Worm (Caenorhabditis elegans): Measurements from ENCODE around the gene C54D10.4.

DNA sequence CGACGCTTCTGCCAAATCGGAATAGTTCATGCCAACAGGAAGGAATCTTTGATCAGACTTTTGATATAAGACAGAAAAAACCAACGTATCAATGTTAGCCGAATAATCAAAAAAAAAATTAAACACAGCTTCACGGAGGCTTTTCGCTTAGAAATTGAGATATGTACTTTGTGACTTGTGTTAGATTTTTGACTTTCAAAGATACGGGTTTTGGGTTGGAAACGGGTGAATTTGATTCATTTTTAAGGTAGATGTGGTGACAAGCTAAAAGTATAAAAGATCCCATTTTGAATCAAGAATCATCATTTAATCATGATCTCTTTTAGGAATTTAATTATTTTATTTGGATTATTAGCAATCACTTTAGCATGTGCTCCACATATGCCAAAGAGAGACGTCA, 18.4 kb downstream of the C54D10.4 start, which contains the start of gene K01D12.8:
- TF ChIP-seq ceh-16 (tag; optimal IDR thresholded peaks at IDR 0.05): no peak
- TF ChIP-seq nhr-237 (tag; optimal IDR thresholded peaks at IDR 0.05): no peak
- no peak for TF ChIP-seq jun-1 (tag; optimal IDR thresholded peaks at IDR 0.05)
- no peak for TF ChIP-seq aly-2 (tag; optimal IDR thresholded peaks at IDR 0.05)
- TF ChIP-seq sea-2 (GFP tag; optimal IDR thresholded peaks at IDR 0.05): no peak
- no peak for TF ChIP-seq nhr-25 (tag; optimal IDR thresholded peaks at IDR 0.05)
- TF ChIP-seq nhr-77 (tag; optimal IDR thresholded peaks at IDR 0.05): no peak
- no peak for TF ChIP-seq ztf-11 (tag; optimal IDR thresholded peaks at IDR 0.05)
- TF ChIP-seq nhr-76 (tag; optimal IDR thresholded peaks at IDR 0.05): no peak
- no peak for TF ChIP-seq ama-1 (optimal IDR thresholded peaks at IDR 0.05)
- no peak for TF ChIP-seq eor-1 (tag; optimal IDR thresholded peaks at IDR 0.05)

Measured in whole organism, L3 larva.